Worm (Caenorhabditis elegans) whole organism, early embryonic: ENCODE results near the gene ZC190.6.
"Not testable (repeated sequence)": the region's sequence is repeated elsewhere in the genome, so short reads cannot be mapped to it uniquely, and the experiment has no call there.

Source experiments
- B0310.2 ChIP-seq: sonication (generic microtip); optimal IDR thresholded peaks from 2 replicates; lab custom pipeline; 2016; ENCODE audit warnings: mild to moderate bottlenecking, missing genetic modification characterization, missing compliant biosample characterization
- F13C5.2 ChIP-seq: sonication (generic microtip); optimal IDR thresholded peaks from 2 replicates; lab custom pipeline; 2017; ENCODE audit warnings: mild to moderate bottlenecking, missing genetic modification characterization, inconsistent platforms, missing compliant biosample characterization
- aly-1 ChIP-seq: sonication (generic microtip); optimal IDR thresholded peaks from 2 replicates; lab custom pipeline; 2016; ENCODE audit warnings: missing genetic modification characterization, missing compliant biosample characterization
- ama-1 ChIP-seq: fragments of 150-350 bp; optimal IDR thresholded peaks from 2 replicates; lab custom pipeline; 2014
- ceh-13 ChIP-seq: fragments of 200-800 bp; sonication (Bioruptor generic); optimal IDR thresholded peaks from 2 replicates; lab custom pipeline; 2018; ENCODE audit warnings: mild to moderate bottlenecking, missing genetic modification characterization, missing compliant biosample characterization
- ceh-36 ChIP-seq: sonication (generic microtip); optimal IDR thresholded peaks from 2 replicates; lab custom pipeline; 2016; ENCODE audit warnings: missing genetic modification characterization, inconsistent platforms, missing compliant biosample characterization
- ets-7 ChIP-seq: sonication (generic microtip); optimal IDR thresholded peaks from 2 replicates; lab custom pipeline; 2016; ENCODE audit warnings: missing genotype, missing genetic modification characterization, missing compliant biosample characterization
- flt-1 ChIP-seq: fragments of 200-800 bp; sonication (Bioruptor generic); IDR thresholded peaks from 2 replicates; pipeline ENCODE4 v1.3.6; 2022; ENCODE audit warnings: missing genetic modification characterization, missing compliant biosample characterization
- hmbx-1 ChIP-seq: sonication (generic microtip); optimal IDR thresholded peaks from 2 replicates; lab custom pipeline; 2016; ENCODE audit warnings: mild to moderate bottlenecking, missing genetic modification characterization, missing compliant biosample characterization
- hmg-4 ChIP-seq: fragments of 200-800 bp; sonication (Bioruptor generic); optimal IDR thresholded peaks from 2 replicates; lab custom pipeline; 2018; ENCODE audit warnings: mild to moderate bottlenecking, missing genetic modification characterization, missing compliant biosample characterization
- hnd-1 ChIP-seq: sonication (generic microtip); optimal IDR thresholded peaks from 2 replicates; lab custom pipeline; 2016; ENCODE audit warnings: missing genetic modification characterization, missing compliant biosample characterization
- pes-1 ChIP-seq: fragments of 200-800 bp; sonication (Bioruptor generic); IDR thresholded peaks from 2 replicates; pipeline ENCODE4 v1.3.6; 2022; ENCODE audit warnings: missing genetic modification reagents, missing genetic modification characterization, missing compliant biosample characterization
- scrt-1 ChIP-seq: fragments of 200-800 bp; sonication (Bioruptor generic); IDR thresholded peaks from 2 replicates; pipeline ENCODE4 v1.3.6; 2022; ENCODE audit warnings: missing genetic modification characterization, missing compliant biosample characterization
- sea-1 ChIP-seq: fragments of 200-800 bp; sonication (Bioruptor generic); conservative IDR thresholded peaks from 2 replicates; pipeline ENCODE4 v1.3.6; 2022; ENCODE audit warnings: missing genetic modification characterization, missing compliant biosample characterization
- tbx-11 ChIP-seq: fragments of 200-800 bp; sonication (Bioruptor generic); IDR thresholded peaks from 2 replicates; pipeline ENCODE4 v1.3.6; 2022; ENCODE audit warnings: missing genetic modification characterization, missing compliant biosample characterization
- tbx-37 ChIP-seq: fragments of 200-800 bp; sonication (Bioruptor generic); conservative IDR thresholded peaks from 2 replicates; pipeline ENCODE4 v1.3.6; 2022; ENCODE audit warnings: missing genetic modification reagents, missing genetic modification characterization, missing compliant biosample characterization
- tra-4 ChIP-seq: sonication (generic microtip); optimal IDR thresholded peaks from 2 replicates; lab custom pipeline; 2017; ENCODE audit warnings: missing genetic modification characterization, missing compliant biosample characterization

ZC190.6 gene

DNA sequence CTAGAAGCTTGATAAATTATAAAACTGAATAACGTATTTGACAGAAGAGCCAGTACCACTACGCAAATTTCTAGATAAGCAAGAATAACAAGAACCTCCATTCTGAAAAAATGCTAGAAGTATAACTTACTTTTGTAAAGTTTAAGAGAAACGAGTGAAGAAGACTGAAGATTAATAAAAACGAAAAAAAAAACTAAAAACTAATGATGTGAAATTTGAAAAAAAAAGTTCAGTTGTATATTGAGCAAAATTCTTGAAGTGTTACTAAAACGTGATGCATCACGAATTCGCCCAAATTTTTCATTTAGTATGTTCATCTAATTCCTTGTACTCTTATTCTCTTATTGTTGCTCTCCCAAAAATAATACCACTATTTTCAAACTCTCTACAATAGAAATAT is at the start of gene ZC190.6:
Gene ZC190.6 (minus strand): TSS at position 101 of the 400 bp plus-strand sequence.
- TF ChIP-seq scrt-1 (GFP tag; lab: Robert Waterston, UW) (no peak), ceh-13 (GFP tag; lab: Kevin White, UChicago) (no peak), tbx-37 (GFP tag; lab: Robert Waterston, UW) (no peak), tra-4 (tag; lab: Kevin White, UChicago) (no peak), flt-1 (GFP tag; lab: Robert Waterston, UW) (no peak), ceh-36 (no peak), B0310.2 (tag; lab: Kevin White, UChicago) (no peak), hnd-1 (tag; lab: Kevin White, UChicago) (no peak), hmbx-1 (tag; lab: Kevin White, UChicago) (no peak), ets-7 (tag; lab: Kevin White, UChicago) (no peak), F13C5.2 (tag; lab: Kevin White, UChicago) (no peak), tbx-11 (GFP tag; lab: Robert Waterston, UW) (no peak)

DNA sequence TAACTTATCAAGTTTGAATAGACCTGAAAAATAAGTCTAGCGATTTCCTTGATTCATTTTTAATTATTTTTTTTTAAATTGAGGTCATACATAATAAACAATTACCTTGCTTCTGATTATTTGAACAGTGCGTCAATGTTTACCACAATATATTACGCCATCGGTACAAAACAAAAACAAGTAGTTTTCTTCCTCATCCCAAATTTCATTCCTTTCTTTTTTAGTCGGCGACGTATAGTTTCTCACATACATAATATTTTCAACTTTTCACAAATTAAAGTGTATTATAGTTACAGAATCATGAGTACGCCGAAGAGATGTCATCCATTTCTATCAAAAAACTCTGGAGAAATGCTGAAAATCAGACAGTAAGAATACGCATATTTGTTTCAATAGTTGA is 49.1 kb upstream of the ZC190.6 start, which contains the start of gene droe-8:
Gene droe-8 (plus strand): TSS at position 301 of the 400 bp plus-strand sequence.
- not testable (repeated sequence) for TF ChIP-seq B0310.2 (tag; lab: Kevin White, UChicago); hmg-4 (GFP tag; lab: Kevin White, UChicago); flt-1 (GFP tag; lab: Robert Waterston, UW)

DNA sequence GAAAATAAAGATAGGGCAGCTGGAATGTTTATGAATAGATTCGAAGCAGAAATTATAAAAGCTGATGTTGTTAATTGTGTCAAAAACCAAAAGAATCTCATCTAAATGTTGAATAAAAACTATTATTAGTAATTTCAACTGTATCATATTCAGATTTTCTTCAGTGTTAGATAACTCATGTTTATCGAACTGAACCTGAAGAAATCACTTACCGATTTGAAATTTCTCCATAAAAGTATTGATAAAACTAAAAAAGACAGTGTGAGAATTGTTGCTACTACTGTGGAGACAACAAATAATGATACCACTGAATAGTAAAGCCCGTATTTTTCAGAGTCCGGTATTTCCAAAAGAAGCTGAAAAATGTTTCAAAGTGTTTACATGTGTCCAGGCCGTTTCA is 45.1 kb upstream of the ZC190.6 start, which contains the start of gene ZC196.8:
Gene ZC196.8 (minus strand): TSS at position 101 of the 400 bp plus-strand sequence.
- not testable (repeated sequence) for TF ChIP-seq tbx-37 (GFP tag; lab: Robert Waterston, UW); tra-4 (tag; lab: Kevin White, UChicago); ceh-13 (GFP tag; lab: Kevin White, UChicago)

DNA sequence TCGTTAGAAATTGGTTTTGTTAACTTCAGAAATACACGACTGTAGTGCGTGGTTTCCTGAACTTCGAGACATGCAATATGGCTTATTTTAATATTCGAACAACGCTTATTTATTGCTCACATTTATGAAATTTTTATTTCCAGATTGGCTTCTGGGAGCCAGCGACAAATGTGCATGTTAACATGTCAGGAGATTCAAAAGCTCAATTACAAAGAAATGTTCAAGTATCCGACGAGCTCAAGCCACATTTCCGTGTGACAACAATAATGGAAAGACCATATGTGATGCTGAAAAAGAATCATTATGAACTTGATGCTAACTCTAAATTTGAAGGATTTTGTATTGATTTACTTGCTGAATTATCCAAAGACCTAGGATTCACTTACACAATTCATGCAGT is 41.3 kb upstream of the ZC190.6 start:
- TF ChIP-seq sea-1 (GFP tag; lab: Robert Waterston, UW) (no peak), ceh-36 (no peak), B0310.2 (tag; lab: Kevin White, UChicago) (no peak), hmg-4 (GFP tag; lab: Kevin White, UChicago) (no peak), scrt-1 (GFP tag; lab: Robert Waterston, UW) (no peak), tra-4 (tag; lab: Kevin White, UChicago) (no peak), hmbx-1 (tag; lab: Kevin White, UChicago) (no peak), aly-1 (tag; lab: Kevin White, UChicago) (no peak), flt-1 (GFP tag; lab: Robert Waterston, UW) (no peak), pes-1 (GFP tag; lab: Robert Waterston, UW) (no peak), F13C5.2 (tag; lab: Kevin White, UChicago) (no peak), ets-7 (tag; lab: Kevin White, UChicago) (no peak), hnd-1 (tag; lab: Kevin White, UChicago) (no peak), ama-1 (lab: Kevin White, UChicago) (no peak), ceh-13 (GFP tag; lab: Kevin White, UChicago) (no peak), tbx-37 (GFP tag; lab: Robert Waterston, UW) (no peak), tbx-11 (GFP tag; lab: Robert Waterston, UW) (no peak)

DNA sequence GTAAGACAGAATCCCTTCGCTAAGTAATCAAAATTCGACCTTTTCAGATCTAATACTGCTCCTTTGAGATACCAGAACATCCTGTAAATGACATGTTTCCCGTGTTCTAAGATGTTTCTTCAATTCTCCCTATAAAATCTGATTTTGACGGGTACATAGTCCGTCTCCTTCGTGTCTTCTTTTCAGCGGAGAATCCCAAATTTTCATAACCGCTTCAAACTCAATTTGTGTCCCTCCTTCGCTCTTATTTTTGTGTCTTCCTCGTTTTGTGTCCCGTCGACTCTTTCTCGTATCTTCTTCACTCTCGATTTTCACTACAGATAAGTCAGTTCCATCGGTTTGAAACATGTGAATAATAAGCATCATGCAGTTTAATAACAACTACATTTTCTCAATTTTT is 39.1 kb upstream of the ZC190.6 start, which contains the start of gene glr-5:
Gene glr-5 (plus strand): TSS at position 321 of the 400 bp plus-strand sequence.
- TF ChIP-seq tbx-37 (GFP tag; lab: Robert Waterston, UW): no peak
- no peak for TF ChIP-seq pes-1 (GFP tag; lab: Robert Waterston, UW)
- TF ChIP-seq ama-1 (lab: Kevin White, UChicago): no peak
- TF ChIP-seq hnd-1 (tag; lab: Kevin White, UChicago): no peak
- no peak for TF ChIP-seq F13C5.2 (tag; lab: Kevin White, UChicago)
- TF ChIP-seq tra-4 (tag; lab: Kevin White, UChicago): no peak
- no peak for TF ChIP-seq ets-7 (tag; lab: Kevin White, UChicago)
- TF ChIP-seq ceh-13 (GFP tag; lab: Kevin White, UChicago): no peak
- no peak for TF ChIP-seq hmbx-1 (tag; lab: Kevin White, UChicago)
- TF ChIP-seq hmg-4 (GFP tag; lab: Kevin White, UChicago): no peak
- TF ChIP-seq aly-1 (tag; lab: Kevin White, UChicago): no peak
- no peak for TF ChIP-seq sea-1 (GFP tag; lab: Robert Waterston, UW)

DNA sequence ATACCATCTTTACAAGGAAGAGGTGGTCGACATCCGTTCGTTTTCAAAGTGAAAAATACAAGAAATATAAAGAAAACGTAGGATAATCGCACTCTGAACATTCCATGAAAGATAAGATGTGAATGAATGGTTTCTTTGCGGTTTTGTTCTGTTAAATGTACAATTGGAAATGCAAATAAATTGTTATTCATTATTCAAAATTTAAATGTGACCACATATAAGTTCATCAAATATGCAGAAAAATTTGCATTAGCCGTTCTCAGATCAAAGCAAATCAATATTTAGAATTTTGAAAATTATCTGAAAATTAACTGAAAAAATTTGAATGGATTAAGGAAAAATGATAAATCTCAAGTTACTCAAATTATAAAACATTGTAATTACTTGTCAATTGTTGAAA is 34.8 kb upstream of the ZC190.6 start, which contains the start of gene ZC178.2:
Gene ZC178.2 (minus strand): TSS at position 101 of the 400 bp plus-strand sequence.
- TF ChIP-seq B0310.2 (tag; lab: Kevin White, UChicago): no peak
- no peak for TF ChIP-seq pes-1 (GFP tag; lab: Robert Waterston, UW)

DNA sequence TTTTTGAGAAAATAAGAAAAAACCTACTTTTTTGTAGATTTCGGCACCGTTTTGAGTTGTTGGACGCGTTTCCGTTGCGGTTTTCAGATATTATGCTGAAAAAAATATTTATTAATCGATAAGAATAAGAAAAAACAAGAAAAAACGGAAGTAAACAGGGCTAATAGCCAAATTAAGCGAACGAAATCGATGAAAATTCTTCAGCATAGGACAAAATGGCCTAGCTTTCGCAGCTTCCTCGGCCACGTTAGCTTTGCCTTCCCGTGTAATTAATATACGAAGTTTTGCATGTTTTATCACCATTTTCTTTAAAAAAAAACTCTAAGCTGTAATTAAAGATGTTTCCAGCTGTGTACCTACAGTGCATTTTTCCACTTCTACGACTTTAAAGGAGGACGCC is 19.1 kb upstream of the ZC190.6 start, which contains the start of gene ZC190.10:
Gene ZC190.10 (minus strand): TSS at position 101 of the 400 bp plus-strand sequence.
- TF ChIP-seq hnd-1 (tag; lab: Kevin White, UChicago); flt-1 (GFP tag; lab: Robert Waterston, UW); hmg-4 (GFP tag; lab: Kevin White, UChicago): not testable (repeated sequence)

DNA sequence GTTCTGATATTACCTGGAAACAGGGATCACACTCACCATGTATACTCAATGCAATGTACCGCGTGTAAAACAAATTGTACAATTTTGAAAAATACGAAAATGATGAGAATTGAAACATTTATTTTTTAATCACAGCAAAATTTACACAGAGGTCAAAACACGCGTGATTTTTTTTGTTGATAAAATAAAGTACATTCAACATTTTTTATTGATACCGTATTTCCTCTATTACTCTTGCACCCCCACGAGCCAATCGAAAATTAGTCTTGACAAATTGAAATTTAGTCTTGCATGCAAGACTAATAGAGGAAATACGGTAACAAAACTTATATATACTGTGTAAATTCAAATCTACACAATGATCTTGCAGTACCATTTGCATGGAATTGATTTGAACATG is 10.6 kb upstream of the ZC190.6 start, which contains the start of gene ZC190.8:
Gene ZC190.8 (minus strand): TSS at position 101 of the 400 bp plus-strand sequence.
- no peak for TF ChIP-seq ets-7 (tag; lab: Kevin White, UChicago)
- TF ChIP-seq tra-4 (tag; lab: Kevin White, UChicago): no peak
- TF ChIP-seq ceh-36: no peak
- no peak for TF ChIP-seq hnd-1 (tag; lab: Kevin White, UChicago)
- no peak for TF ChIP-seq pes-1 (GFP tag; lab: Robert Waterston, UW)
- no peak for TF ChIP-seq ceh-13 (GFP tag; lab: Kevin White, UChicago)
- TF ChIP-seq F13C5.2 (tag; lab: Kevin White, UChicago): no peak
- TF ChIP-seq hmbx-1 (tag; lab: Kevin White, UChicago): no peak
- no peak for TF ChIP-seq tbx-37 (GFP tag; lab: Robert Waterston, UW)
- TF ChIP-seq aly-1 (tag; lab: Kevin White, UChicago): no peak
- TF ChIP-seq ama-1 (lab: Kevin White, UChicago): no peak
- TF ChIP-seq flt-1 (GFP tag; lab: Robert Waterston, UW): no peak
- no peak for TF ChIP-seq tbx-11 (GFP tag; lab: Robert Waterston, UW)
- TF ChIP-seq sea-1 (GFP tag; lab: Robert Waterston, UW): no peak
